Worm (Caenorhabditis elegans) whole organism, late embryonic: ENCODE measurements around the gene col-12.

Experiments used
- C08G9.2 ChIP-seq: sonication (generic microtip); optimal IDR thresholded peaks from 2 replicates; lab custom pipeline; 2016; ENCODE audit warnings: mild to moderate bottlenecking, missing genetic modification characterization, moderate library complexity, missing compliant biosample characterization
- F13H6.1 ChIP-seq: sonication (generic microtip); optimal IDR thresholded peaks from 2 replicates; lab custom pipeline; 2016; ENCODE audit warnings: missing genetic modification characterization, missing compliant biosample characterization
- T23F11.4 ChIP-seq: fragments of 200-800 bp; sonication (Bioruptor generic); optimal IDR thresholded peaks from 2 replicates; lab custom pipeline; 2018; ENCODE audit warnings: mild to moderate bottlenecking, missing genetic modification characterization, missing compliant biosample characterization
- Y22D7AL.16 ChIP-seq: sonication (generic microtip); optimal IDR thresholded peaks from 2 replicates; lab custom pipeline; 2016; ENCODE audit warnings: missing genetic modification characterization, missing compliant biosample characterization
- ahr-1 ChIP-seq: sonication (generic microtip); optimal IDR thresholded peaks from 2 replicates; lab custom pipeline; 2016; ENCODE audit warnings: missing genetic modification characterization, missing compliant biosample characterization
- ceh-18 ChIP-seq: sonication (generic microtip); optimal IDR thresholded peaks from 2 replicates; lab custom pipeline; 2016; ENCODE audit warnings: missing genetic modification characterization, missing compliant biosample characterization
- ceh-19 ChIP-seq: fragments of 200-800 bp; sonication (Bioruptor generic); optimal IDR thresholded peaks from 2 replicates; lab custom pipeline; 2018; ENCODE audit warnings: mild to moderate bottlenecking, missing genetic modification characterization, missing compliant biosample characterization
- ceh-2 ChIP-seq: sonication (generic microtip); optimal IDR thresholded peaks from 2 replicates; lab custom pipeline; 2016; ENCODE audit warnings: missing genotype, missing genetic modification characterization, missing compliant biosample characterization
- ceh-24 ChIP-seq: sonication (generic microtip); optimal IDR thresholded peaks from 2 replicates; lab custom pipeline; 2016; ENCODE audit warnings: mild to moderate bottlenecking, missing genetic modification characterization, missing compliant biosample characterization
- ceh-30 ChIP-seq: fragments of 150-350 bp; optimal IDR thresholded peaks from 2 replicates; lab custom pipeline; 2014; ENCODE audit warnings: missing biosample characterization, missing genetic modification characterization
- ceh-31 ChIP-seq: sonication (generic microtip); optimal IDR thresholded peaks from 2 replicates; lab custom pipeline; 2016; ENCODE audit warnings: missing genetic modification characterization, missing compliant biosample characterization
- ceh-45 ChIP-seq: fragments of 200-800 bp; sonication (Bioruptor generic); IDR thresholded peaks from 2 replicates; pipeline ENCODE4 v1.3.6; 2022; ENCODE audit warnings: missing genetic modification reagents, missing genetic modification characterization, missing compliant biosample characterization
- ceh-48 ChIP-seq: sonication (generic microtip); optimal IDR thresholded peaks from 2 replicates; lab custom pipeline; 2016; ENCODE audit warnings: missing genetic modification characterization, inconsistent platforms, missing compliant biosample characterization
- che-1 ChIP-seq: sonication (generic microtip); optimal IDR thresholded peaks from 2 replicates; lab custom pipeline; 2016; ENCODE audit warnings: mild to moderate bottlenecking, missing genetic modification characterization, missing compliant biosample characterization
- elt-2 ChIP-seq: sonication (generic microtip); optimal IDR thresholded peaks from 2 replicates; lab custom pipeline; 2016; ENCODE audit warnings: missing genetic modification reagents, missing genetic modification characterization, missing compliant biosample characterization
- ets-4 ChIP-seq: sonication (generic microtip); optimal IDR thresholded peaks from 2 replicates; lab custom pipeline; 2016; ENCODE audit warnings: missing genetic modification characterization, missing compliant biosample characterization
- fkh-6 ChIP-seq: sonication (generic microtip); optimal IDR thresholded peaks from 2 replicates; lab custom pipeline; 2016; ENCODE audit warnings: missing genetic modification characterization, missing compliant biosample characterization
- hlh-13 ChIP-seq: fragments of 200-800 bp; sonication (Bioruptor generic); optimal IDR thresholded peaks from 2 replicates; lab custom pipeline; 2018; ENCODE audit warnings: mild to moderate bottlenecking, missing genetic modification characterization, missing compliant biosample characterization
- hlh-15 ChIP-seq: sonication (generic microtip); optimal IDR thresholded peaks from 2 replicates; lab custom pipeline; 2016; ENCODE audit warnings: missing genetic modification characterization, missing compliant biosample characterization
- hlh-30 ChIP-seq: sonication (generic microtip); optimal IDR thresholded peaks from 2 replicates; lab custom pipeline; 2017; ENCODE audit warnings: antibody characterized with exemption, missing genetic modification characterization, missing compliant biosample characterization; ENCODE audit not compliant: insufficient read depth
- hlh-6 ChIP-seq: sonication (generic microtip); optimal IDR thresholded peaks from 2 replicates; lab custom pipeline; 2016; ENCODE audit warnings: missing genotype, missing genetic modification characterization, missing compliant biosample characterization
- hlh-8 ChIP-seq: sonication (generic microtip); optimal IDR thresholded peaks from 2 replicates; lab custom pipeline; 2016; ENCODE audit warnings: missing genotype, missing genetic modification characterization, missing compliant biosample characterization
- lin-11 ChIP-seq: fragments of 200-800 bp; sonication (Bioruptor generic); optimal IDR thresholded peaks from 2 replicates; lab custom pipeline; 2018; ENCODE audit warnings: mild to moderate bottlenecking, missing genetic modification characterization, missing compliant biosample characterization
- madf-2 ChIP-seq: sonication (generic microtip); optimal IDR thresholded peaks from 2 replicates; lab custom pipeline; 2017; ENCODE audit warnings: missing genetic modification characterization, missing compliant biosample characterization
- nfya-1 ChIP-seq: sonication (generic microtip); optimal IDR thresholded peaks from 2 replicates; lab custom pipeline; 2017; ENCODE audit warnings: missing genetic modification characterization, mild to moderate bottlenecking, missing compliant biosample characterization, antibody characterized with exemption, moderate library complexity
- nhr-11 ChIP-seq: fragments of 150-350 bp; optimal IDR thresholded peaks from 2 replicates; lab custom pipeline; 2014; ENCODE audit warnings: missing biosample characterization, missing genetic modification characterization
- npax-4 ChIP-seq: sonication (generic microtip); optimal IDR thresholded peaks from 2 replicates; lab custom pipeline; 2016; ENCODE audit warnings: missing genetic modification characterization, missing compliant biosample characterization
- pag-3 ChIP-seq: sonication (generic microtip); optimal IDR thresholded peaks from 2 replicates; lab custom pipeline; 2016; ENCODE audit warnings: missing compliant biosample characterization, missing genetic modification characterization, borderline replicate concordance
- pat-9 ChIP-seq: fragments of 200-800 bp; sonication (Bioruptor generic); optimal IDR thresholded peaks from 2 replicates; lab custom pipeline; 2018; ENCODE audit warnings: mild to moderate bottlenecking, missing genetic modification characterization, moderate library complexity, missing compliant biosample characterization
- pha-2 ChIP-seq: sonication (generic microtip); optimal IDR thresholded peaks from 2 replicates; lab custom pipeline; 2017; ENCODE audit warnings: mild to moderate bottlenecking, missing genetic modification characterization, missing compliant biosample characterization
- pros-1 ChIP-seq: fragments of 150-350 bp; optimal IDR thresholded peaks from 2 replicates; lab custom pipeline; 2014; ENCODE audit warnings: missing biosample characterization, missing genetic modification reagents, missing genetic modification characterization
- ref-2 ChIP-seq: sonication (generic microtip); optimal IDR thresholded peaks from 2 replicates; lab custom pipeline; 2016; ENCODE audit warnings: missing genetic modification characterization, missing compliant biosample characterization
- sdc-2 ChIP-seq: sonication (generic microtip); optimal IDR thresholded peaks from 2 replicates; lab custom pipeline; 2016; ENCODE audit warnings: missing genotype, missing genetic modification characterization, missing compliant biosample characterization
- syd-9 ChIP-seq: sonication (generic microtip); optimal IDR thresholded peaks from 2 replicates; lab custom pipeline; 2016; ENCODE audit warnings: mild to moderate bottlenecking, missing genetic modification characterization, moderate library complexity, missing compliant biosample characterization
- tbx-2 ChIP-seq: sonication (generic microtip); optimal IDR thresholded peaks from 2 replicates; lab custom pipeline; 2016; ENCODE audit warnings: missing genetic modification characterization, missing compliant biosample characterization
- tbx-7 ChIP-seq: sonication (generic microtip); optimal IDR thresholded peaks from 2 replicates; lab custom pipeline; 2016; ENCODE audit warnings: missing genotype, missing genetic modification characterization, missing compliant biosample characterization
- ttx-3 ChIP-seq: sonication (generic microtip); optimal IDR thresholded peaks from 2 replicates; lab custom pipeline; 2016; ENCODE audit warnings: missing genetic modification reagents, missing genetic modification characterization, missing compliant biosample characterization
- unc-3 ChIP-seq, 2 experiments: fragments of 200-800 bp in 1 of 2; sonication (Bioruptor generic) in 1 of 2; sonication (generic microtip) in 1 of 2; conservative IDR thresholded peaks in 1 of 2; optimal IDR thresholded peaks in 1 of 2; 2 replicates each; pipeline versions ENCODE4 v1.3.6 to Lab custom; 2016 to 2022; ENCODE audit warnings: missing compliant biosample characterization in 2 of 2, missing genetic modification characterization in 2 of 2, missing genetic modification reagents in 1 of 2
- unc-55 ChIP-seq: sonication (generic microtip); optimal IDR thresholded peaks from 2 replicates; lab custom pipeline; 2017; ENCODE audit warnings: missing biosample characterization, missing genetic modification reagents, missing genetic modification characterization
- ztf-16 ChIP-seq: sonication (generic microtip); optimal IDR thresholded peaks from 2 replicates; lab custom pipeline; 2017; ENCODE audit warnings: missing genetic modification characterization, missing compliant biosample characterization

The col-12 gene

ce11 chrV:10426253-10426652 lies 1.3 kb upstream of the col-12 start, which contains the start of gene apc-10:
Gene apc-10, minus strand, starts transcription at chrV:10426353.
- TF ChIP-seq nhr-11 (tag; lab: Kevin White, UChicago) (no peak), sdc-2 (no peak), hlh-15 (no peak), ceh-2 (tag; lab: Kevin White, UChicago) (no peak), ceh-48 (no peak), fkh-6 (no peak), pat-9 (tag; lab: Kevin White, UChicago) (no peak), madf-2 (tag; lab: Kevin White, UChicago) (no peak), pag-3 (tag; lab: Kevin White, UChicago) (no peak), pha-2 (tag; lab: Kevin White, UChicago) (no peak), ceh-24 (tag; lab: Kevin White, UChicago) (no peak), tbx-7 (no peak), unc-3 (GFP tag; conservative IDR thresholded peaks at IDR 0.05; lab: Robert Waterston, UW) (no peak), unc-3 (tag; optimal IDR thresholded peaks at IDR 0.05; lab: Kevin White, UChicago) (no peak), F13H6.1 (no peak), ets-4 (tag; lab: Kevin White, UChicago) (no peak)
- TF ChIP-seq, all 69 proteins: peak for 0

ce11 chrV:10423511-10423910 lies 1.5 kb downstream of the col-12 start:
- no peak for TF ChIP-seq ceh-18 (tag; lab: Kevin White, UChicago)
- TF ChIP-seq ceh-48 = no peak
- TF ChIP-seq che-1 = no peak
- TF ChIP-seq F13H6.1 = no peak
- no peak for TF ChIP-seq nfya-1
- TF ChIP-seq Y22D7AL.16 = no peak
- no peak for TF ChIP-seq sdc-2
- TF ChIP-seq unc-55 (GFP tag; lab: Kevin White, UChicago) = no peak
- no peak for TF ChIP-seq madf-2 (tag; lab: Kevin White, UChicago)
- TF ChIP-seq hlh-13 = no peak
- no peak for TF ChIP-seq hlh-8 (tag; lab: Kevin White, UChicago)
- TF ChIP-seq pros-1 (tag; lab: Kevin White, UChicago) = no peak
- no peak for TF ChIP-seq C08G9.2 (tag; lab: Kevin White, UChicago)
- TF ChIP-seq tbx-2 (tag; lab: Kevin White, UChicago) = no peak
- TF ChIP-seq lin-11 (tag; lab: Kevin White, UChicago) = no peak

- TF ChIP-seq ceh-19 (GFP tag; lab: Kevin White, UChicago) (no peak), tbx-7 (no peak), ttx-3 (tag; lab: Kevin White, UChicago) (no peak), ref-2 (tag; lab: Kevin White, UChicago) (no peak), hlh-6 (tag; lab: Kevin White, UChicago) (no peak), elt-2 (no peak), ets-4 (tag; lab: Kevin White, UChicago) (no peak), ztf-16 (tag; lab: Kevin White, UChicago) (no peak), T23F11.4 (GFP tag; lab: Kevin White, UChicago) (no peak), ceh-45 (no peak), npax-4 (no peak), ceh-30 (tag; lab: Kevin White, UChicago) (no peak), pha-2 (tag; lab: Kevin White, UChicago) (no peak), unc-3 (GFP tag; conservative IDR thresholded peaks at IDR 0.05; lab: Robert Waterston, UW) (no peak), unc-3 (tag; optimal IDR thresholded peaks at IDR 0.05; lab: Kevin White, UChicago) (no peak), ahr-1 (tag; lab: Kevin White, UChicago) (no peak), syd-9 (tag; lab: Kevin White, UChicago) (no peak), ceh-31 (tag; lab: Kevin White, UChicago) (no peak), hlh-30 (no peak), hlh-13 (no peak)
Measured at ce11 chrV:10421802-10422201, 3.2 kb downstream of the col-12 start, which contains the start of gene col-13. Gene col-13, minus strand, starts transcription at chrV:10421902.
